Worm (Caenorhabditis elegans): ENCODE measurements around the gene nlp-58.
A peak's percentile ranks its signal among the peaks of the same experiment; 100 is the strongest.

nlp-58 gene

DNA sequence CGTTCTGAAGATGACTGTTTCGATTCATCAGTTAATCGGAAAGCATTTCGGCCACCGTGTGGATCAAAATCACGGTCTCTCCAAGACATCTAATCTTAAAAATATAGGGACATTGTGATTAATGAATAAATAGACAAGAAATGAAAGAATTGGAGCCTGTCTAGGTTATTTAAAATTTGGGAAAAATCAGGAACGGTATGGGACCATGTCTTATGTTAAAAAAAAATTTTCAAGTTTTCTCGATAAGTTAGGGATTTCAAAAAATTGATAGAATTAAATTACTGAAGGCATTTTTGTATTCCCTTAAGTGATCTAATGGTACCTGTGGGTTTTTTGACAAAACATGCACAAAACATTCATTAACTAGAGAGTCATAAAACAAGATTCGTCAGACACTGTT is 27.4 kb upstream of the nlp-58 start, which contains the start of gene unc-41:
Gene unc-41, minus strand, starts transcription at position 101 of the 400 bp plus-strand sequence.
- TF ChIP-seq mcd-1 (GFP tag; IDR thresholded peaks at IDR 0.05), result no peak
- no peak for TF ChIP-seq nfya-1 (tag; optimal IDR thresholded peaks at IDR 0.05; ENCODE audit: borderline replicate concordance, insufficient read depth)
- no peak for TF ChIP-seq hlh-26 (GFP tag; conservative IDR thresholded peaks at IDR 0.05)
- TF ChIP-seq B0035.1 (tag; optimal IDR thresholded peaks at IDR 0.05), result no peak
- TF ChIP-seq nhr-90 (tag; optimal IDR thresholded peaks at IDR 0.05), result no peak
- no peak for TF ChIP-seq ztf-18 (tag; optimal IDR thresholded peaks at IDR 0.05)
- TF ChIP-seq lin-35 (GFP tag; optimal IDR thresholded peaks at IDR 0.05), result no peak
- no peak for TF ChIP-seq ztf-26 (tag; optimal IDR thresholded peaks at IDR 0.05)
- no peak for TF ChIP-seq unc-130 (GFP tag; optimal IDR thresholded peaks at IDR 0.05)
- no peak for TF ChIP-seq ccch-3 (GFP tag; optimal IDR thresholded peaks at IDR 0.05)
- no peak for TF ChIP-seq madf-3 (GFP tag; IDR thresholded peaks at IDR 0.05)
- TF ChIP-seq F55B11.4 (tag; optimal IDR thresholded peaks at IDR 0.05; ENCODE audit: borderline replicate concordance, insufficient read depth), result no peak
- no peak for TF ChIP-seq hmg-20 (GFP tag; IDR thresholded peaks at IDR 0.05)
- TF ChIP-seq Y53F4B.3 (GFP tag; IDR thresholded peaks at IDR 0.05), result no peak
- TF ChIP-seq attf-6 (GFP tag; IDR thresholded peaks at IDR 0.05), result no peak

DNA sequence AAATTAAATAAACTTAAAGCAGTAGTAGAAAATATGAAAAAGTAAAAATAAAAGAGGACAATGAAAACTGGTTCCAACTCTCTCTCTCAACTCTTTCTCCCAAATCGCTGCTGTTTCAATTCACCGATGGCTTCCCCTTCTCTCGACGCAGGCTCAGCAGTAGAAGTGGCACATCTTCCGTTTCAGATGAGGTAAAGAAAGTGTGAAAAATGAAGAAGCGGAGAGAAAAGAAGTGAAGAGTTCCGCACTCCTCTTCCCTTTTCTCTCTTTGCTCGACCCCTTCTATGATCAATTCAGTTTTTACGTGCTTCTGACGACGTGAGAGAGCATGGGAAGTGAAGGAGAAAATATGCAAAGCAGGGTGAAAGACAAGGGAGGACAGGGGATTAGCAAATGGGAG is 25.5 kb upstream of the nlp-58 start:
- 0 out of 2 replicates have a peak, but pooled peaks have one; percentile 21 for TF ChIP-seq zfh-2 (GFP tag; conservative IDR thresholded peaks at IDR 0.05)
- no peak for TF ChIP-seq Y53F4B.3 (GFP tag; IDR thresholded peaks at IDR 0.05)
- 0 out of 2 replicates have a peak, but pooled peaks have one; percentile 31 for TF ChIP-seq hsf-1 (GFP tag; IDR thresholded peaks at IDR 0.05)
- no peak for TF ChIP-seq madf-3 (GFP tag; IDR thresholded peaks at IDR 0.05)
- no peak for TF ChIP-seq bed-1 (GFP tag; IDR thresholded peaks at IDR 0.05)
- no peak for TF ChIP-seq lag-1 (GFP tag; IDR thresholded peaks at IDR 0.05)

DNA sequence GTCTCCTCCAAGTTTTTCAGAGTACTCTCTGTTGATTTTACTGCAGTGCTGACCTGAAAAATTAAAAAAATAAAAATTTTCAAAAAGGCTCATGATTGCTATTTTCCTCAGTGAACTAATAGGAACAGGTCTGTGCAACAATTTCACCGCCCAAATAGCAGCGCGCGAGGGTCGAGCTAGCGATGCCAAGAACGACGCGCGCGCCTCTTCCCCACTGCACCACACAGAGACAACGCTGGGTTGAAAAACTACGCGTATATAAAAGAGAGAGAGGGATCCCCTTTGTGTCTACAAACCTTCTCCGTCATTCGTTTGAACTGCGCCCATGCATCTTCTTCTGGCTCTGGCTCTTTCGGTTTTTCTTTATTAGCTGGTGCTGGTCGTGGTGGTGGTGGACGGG is 21.4 kb upstream of the nlp-58 start:
- TF ChIP-seq chd-7 (tag; optimal IDR thresholded peaks at IDR 0.05) (peak; percentile 95), ztf-6 (GFP tag; IDR thresholded peaks at IDR 0.05) (peak; percentile 56; the same call in 1 of the 2 replicates), egl-18 (GFP tag; IDR thresholded peaks at IDR 0.05) (0 out of 2 replicates have a peak, but pooled peaks have one; percentile 60), madf-8 (GFP tag; conservative IDR thresholded peaks at IDR 0.05) (0 out of 2 replicates have a peak, but pooled peaks have one; percentile 16), lin-26 (GFP tag; IDR thresholded peaks at IDR 0.05) (peak; percentile 99), egrh-3 (GFP tag; IDR thresholded peaks at IDR 0.05) (peak; percentile 63), attf-3 (GFP tag; conservative IDR thresholded peaks at IDR 0.05) (peak; percentile 43), ceh-27 (GFP tag; optimal IDR thresholded peaks at IDR 0.05) (peak; percentile 78), lag-1 (GFP tag; IDR thresholded peaks at IDR 0.05) (no peak), rec-8 (tag; optimal IDR thresholded peaks at IDR 0.05) (peak; percentile 88 to 96), mel-28 (tag; optimal IDR thresholded peaks at IDR 0.05; ENCODE audit: borderline replicate concordance) (peak; percentile 45), repo-1 (tag; optimal IDR thresholded peaks at IDR 0.05) (peak; percentile 94), atf-7 (tag; optimal IDR thresholded peaks at IDR 0.05) (peak; percentile 80), F57A8.1 (GFP tag; optimal IDR thresholded peaks at IDR 0.05) (peak; percentile 98), F39B2.1 (GFP tag; IDR thresholded peaks at IDR 0.05) (peak; percentile 47; the same call in 1 of the 2 replicates), lin-35 (GFP tag; optimal IDR thresholded peaks at IDR 0.05) (peak in 2 of 3 experiments; percentile 35 to 70), C06A6.2 (GFP tag; conservative IDR thresholded peaks at IDR 0.05) (peak; percentile 61), F55B11.4 (tag; optimal IDR thresholded peaks at IDR 0.05; ENCODE audit: borderline replicate concordance, insufficient read depth) (no peak), lsl-1 (GFP tag; optimal IDR thresholded peaks at IDR 0.05) (peak; percentile 53), ZK185.1 (tag; optimal IDR thresholded peaks at IDR 0.05; ENCODE audit: poor library complexity, severe bottlenecking) (peak; percentile 94), athp-1 (tag; optimal IDR thresholded peaks at IDR 0.05) (peak; percentile 95), unc-130 (GFP tag; optimal IDR thresholded peaks at IDR 0.05) (peak; percentile 76), F57C9.4 (tag; optimal IDR thresholded peaks at IDR 0.05) (peak; percentile 20), T26A5.8 (tag; optimal IDR thresholded peaks at IDR 0.05) (peak; percentile 81), aptf-2 (GFP tag; conservative IDR thresholded peaks at IDR 0.05) (0 out of 2 replicates have a peak, but pooled peaks have one; percentile 44), C17E4.6 (GFP tag; IDR thresholded peaks at IDR 0.05) (peak; percentile 72; the same call in 1 of the 2 replicates), snpc-1.1 (tag; optimal IDR thresholded peaks at IDR 0.05; ENCODE audit: insufficient read depth) (peak; percentile 65), nfya-1 (tag; optimal IDR thresholded peaks at IDR 0.05; ENCODE audit: borderline replicate concordance, insufficient read depth) (no peak), tlf-1 (GFP tag; optimal IDR thresholded peaks at IDR 0.05) (peak; percentile 85)
